Worm (Caenorhabditis elegans) whole organism, L3 larva: ENCODE results near the gene B0252.8.

Source experiments
- R02D3.7 ChIP-seq: fragments of 150-350 bp; optimal IDR thresholded peaks from 2 replicates; lab custom pipeline; 2014; ENCODE audit warnings: missing biosample characterization, missing genetic modification characterization
- ZK546.5 ChIP-seq: sonication (generic microtip); optimal IDR thresholded peaks from 2 replicates; lab custom pipeline; 2017; ENCODE audit warnings: missing biosample characterization, missing genetic modification characterization
- aly-2 ChIP-seq: fragments of 150-350 bp; optimal IDR thresholded peaks from 2 replicates; lab custom pipeline; 2014; ENCODE audit warnings: missing biosample characterization, missing genetic modification characterization
- ama-1 ChIP-seq: fragments of 150-350 bp; optimal IDR thresholded peaks from 2 replicates; lab custom pipeline; 2018
- ceh-16 ChIP-seq: sonication (generic microtip); optimal IDR thresholded peaks from 2 replicates; lab custom pipeline; 2017; ENCODE audit warnings: missing biosample characterization, missing genetic modification characterization
- ceh-28 ChIP-seq: fragments of 150-350 bp; optimal IDR thresholded peaks from 2 replicates; lab custom pipeline; 2014; ENCODE audit warnings: missing biosample characterization, missing genetic modification reagents, missing genetic modification characterization
- ceh-82 ChIP-seq: fragments of 150-350 bp; optimal IDR thresholded peaks from 2 replicates; lab custom pipeline; 2014; ENCODE audit warnings: missing biosample characterization, missing genetic modification characterization
- ceh-9 ChIP-seq: sonication (generic microtip); optimal IDR thresholded peaks from 2 replicates; lab custom pipeline; 2018; ENCODE audit warnings: missing biosample characterization, missing genetic modification characterization
- daf-12 ChIP-seq: fragments of 150-350 bp; optimal IDR thresholded peaks from 2 replicates; lab custom pipeline; 2014; ENCODE audit warnings: missing biosample characterization, missing genetic modification reagents, missing genetic modification characterization
- egl-27 ChIP-seq: sonication (generic microtip); optimal IDR thresholded peaks from 4 replicates; lab custom pipeline; 2017; ENCODE audit warnings: missing biosample characterization, missing genetic modification reagents, missing genetic modification characterization
- egl-5 ChIP-seq: fragments of 150-350 bp; optimal IDR thresholded peaks from 2 replicates; lab custom pipeline; 2017; ENCODE audit warnings: missing biosample characterization, missing genetic modification reagents, missing genetic modification characterization, inconsistent platforms
- elt-1 ChIP-seq: fragments of 150-350 bp; optimal IDR thresholded peaks from 2 replicates; lab custom pipeline; 2014; ENCODE audit warnings: missing biosample characterization, missing genetic modification characterization
- elt-2 ChIP-seq: sonication (generic microtip); optimal IDR thresholded peaks from 2 replicates; lab custom pipeline; 2016; ENCODE audit warnings: missing genetic modification reagents, mild to moderate bottlenecking, missing genetic modification characterization, missing compliant biosample characterization
- elt-3 ChIP-seq, 3 experiments: fragments of 150-350 bp in 1 of 3; sonication (generic microtip) in 2 of 3; optimal IDR thresholded peaks; 2 replicates in 2 of 3; 4 replicates in 1 of 3; lab custom pipeline; 2014 to 2017; ENCODE audit warnings: missing biosample characterization in 3 of 3, missing genetic modification characterization in 3 of 3
- eor-1 ChIP-seq, 2 experiments: fragments of 150-350 bp; optimal IDR thresholded peaks; 2 replicates each; lab custom pipeline; 2014 to 2018; ENCODE audit warnings: missing biosample characterization in 2 of 2, missing genetic modification characterization in 2 of 2
- fkh-10 ChIP-seq: sonication (generic microtip); optimal IDR thresholded peaks from 2 replicates; lab custom pipeline; 2017; ENCODE audit warnings: missing biosample characterization, missing genetic modification reagents, missing genetic modification characterization
- fkh-2 ChIP-seq: fragments of 150-350 bp; optimal IDR thresholded peaks from 2 replicates; lab custom pipeline; 2014; ENCODE audit warnings: missing biosample characterization, missing genetic modification reagents, missing genetic modification characterization
- fos-1 ChIP-seq: fragments of 150-350 bp; optimal IDR thresholded peaks from 2 replicates; lab custom pipeline; 2014; ENCODE audit warnings: missing biosample characterization, missing genetic modification characterization
- hmg-11 ChIP-seq: sonication (generic microtip); optimal IDR thresholded peaks from 2 replicates; lab custom pipeline; 2016; ENCODE audit warnings: missing genetic modification characterization, missing compliant biosample characterization
- jun-1 ChIP-seq: fragments of 150-350 bp; optimal IDR thresholded peaks from 2 replicates; lab custom pipeline; 2014; ENCODE audit warnings: missing biosample characterization, missing genetic modification reagents, missing genetic modification characterization
- lin-15B ChIP-seq: fragments of 150-350 bp; optimal IDR thresholded peaks from 2 replicates; lab custom pipeline; 2014; ENCODE audit warnings: missing biosample characterization, missing genetic modification characterization
- lin-39 ChIP-seq: fragments of 150-350 bp; optimal IDR thresholded peaks from 2 replicates; lab custom pipeline; 2018; ENCODE audit warnings: missing biosample characterization, missing genetic modification reagents, missing genetic modification characterization
- lsy-12 ChIP-seq: sonication (generic microtip); optimal IDR thresholded peaks from 2 replicates; lab custom pipeline; 2016; ENCODE audit warnings: mild to moderate bottlenecking, missing genetic modification characterization, missing compliant biosample characterization
- mdl-1 ChIP-seq: fragments of 150-350 bp; optimal IDR thresholded peaks from 2 replicates; lab custom pipeline; 2014; ENCODE audit warnings: missing biosample characterization, missing genetic modification characterization
- mml-1 ChIP-seq: fragments of 150-350 bp; sonication (generic microtip); optimal IDR thresholded peaks from 3 replicates; lab custom pipeline; 2014; ENCODE audit warnings: missing biosample characterization, missing genetic modification characterization
- nfya-1 ChIP-seq: sonication (generic microtip); optimal IDR thresholded peaks from 2 replicates; lab custom pipeline; 2017; ENCODE audit warnings: missing genetic modification characterization, mild to moderate bottlenecking, missing compliant biosample characterization, antibody characterized with exemption, moderate library complexity; ENCODE audit not compliant: insufficient read depth
- nhr-11 ChIP-seq: fragments of 150-350 bp; optimal IDR thresholded peaks from 2 replicates; lab custom pipeline; 2014; ENCODE audit warnings: missing biosample characterization, missing genetic modification characterization
- nhr-12 ChIP-seq: fragments of 150-350 bp; optimal IDR thresholded peaks from 2 replicates; lab custom pipeline; 2014; ENCODE audit warnings: missing biosample characterization, missing genetic modification characterization
- nhr-23 ChIP-seq: fragments of 150-350 bp; optimal IDR thresholded peaks from 2 replicates; lab custom pipeline; 2014; ENCODE audit warnings: missing biosample characterization, missing genetic modification reagents, missing genetic modification characterization
- nhr-237 ChIP-seq: fragments of 150-350 bp; optimal IDR thresholded peaks from 2 replicates; lab custom pipeline; 2014; ENCODE audit warnings: missing biosample characterization, missing genetic modification characterization
- nhr-25 ChIP-seq: sonication (generic microtip); optimal IDR thresholded peaks from 2 replicates; lab custom pipeline; 2017; ENCODE audit warnings: missing biosample characterization, missing genetic modification characterization
- nhr-28 ChIP-seq: fragments of 150-350 bp; optimal IDR thresholded peaks from 2 replicates; lab custom pipeline; 2014; ENCODE audit warnings: missing biosample characterization, missing genetic modification characterization
- nhr-43 ChIP-seq: sonication (generic microtip); optimal IDR thresholded peaks from 2 replicates; lab custom pipeline; 2016; ENCODE audit warnings: mild to moderate bottlenecking, missing genetic modification characterization, missing compliant biosample characterization; ENCODE audit not compliant: poor library complexity, severe bottlenecking
- nhr-67 ChIP-seq: fragments of 150-350 bp; optimal IDR thresholded peaks from 2 replicates; lab custom pipeline; 2014; ENCODE audit warnings: missing biosample characterization, missing genetic modification characterization
- nhr-76 ChIP-seq: fragments of 150-350 bp; sonication (generic microtip); optimal IDR thresholded peaks from 5 replicates; lab custom pipeline; 2014; ENCODE audit warnings: missing biosample characterization, missing genetic modification characterization
- nhr-77 ChIP-seq: fragments of 150-350 bp; optimal IDR thresholded peaks from 2 replicates; lab custom pipeline; 2014; ENCODE audit warnings: missing biosample characterization, missing genetic modification characterization
- pha-4 ChIP-seq: fragments of 150-350 bp; optimal IDR thresholded peaks from 2 replicates; lab custom pipeline; 2014; ENCODE audit warnings: missing biosample characterization, missing genetic modification reagents, missing genetic modification characterization
- pqm-1 ChIP-seq: fragments of 150-350 bp; optimal IDR thresholded peaks from 2 replicates; lab custom pipeline; 2017; ENCODE audit warnings: missing biosample characterization, missing genetic modification characterization, inconsistent platforms
- sea-2 ChIP-seq: fragments of 150-350 bp; sonication (generic microtip); optimal IDR thresholded peaks from 4 replicates; lab custom pipeline; 2014; ENCODE audit warnings: missing biosample characterization, missing genetic modification reagents, missing genetic modification characterization
- skn-1 ChIP-seq: fragments of 150-350 bp; optimal IDR thresholded peaks from 2 replicates; lab custom pipeline; 2014; ENCODE audit warnings: missing biosample characterization, missing genetic modification characterization
- snpc-4 ChIP-seq: fragments of 150-350 bp; optimal IDR thresholded peaks from 2 replicates; lab custom pipeline; 2014; ENCODE audit warnings: missing biosample characterization, missing genetic modification characterization
- tbx-2 ChIP-seq: sonication (generic microtip); optimal IDR thresholded peaks from 2 replicates; lab custom pipeline; 2016; ENCODE audit warnings: mild to moderate bottlenecking, missing genetic modification characterization, missing compliant biosample characterization
- unc-39 ChIP-seq: sonication (generic microtip); optimal IDR thresholded peaks from 4 replicates; lab custom pipeline; 2017; ENCODE audit warnings: missing biosample characterization, missing genetic modification characterization
- unc-62 ChIP-seq: fragments of 150-350 bp; sonication (generic microtip); optimal IDR thresholded peaks from 4 replicates; lab custom pipeline; 2014; ENCODE audit warnings: missing biosample characterization, missing genetic modification reagents, missing genetic modification characterization
- zag-1 ChIP-seq: fragments of 150-350 bp; optimal IDR thresholded peaks from 2 replicates; lab custom pipeline; 2014; ENCODE audit warnings: missing biosample characterization, missing genetic modification characterization
- ztf-11 ChIP-seq: fragments of 150-350 bp; optimal IDR thresholded peaks from 2 replicates; lab custom pipeline; 2014; ENCODE audit warnings: missing biosample characterization, missing genetic modification characterization
- ztf-4 ChIP-seq: fragments of 150-350 bp; optimal IDR thresholded peaks from 2 replicates; lab custom pipeline; 2014; ENCODE audit warnings: missing biosample characterization, missing genetic modification characterization

The B0252.8 gene

ce11 chrII:6926054-6926453 is 10.1 kb downstream of the B0252.8 start:
- no peak for TF ChIP-seq ceh-28

ce11 chrII:6926488-6926887 is 10.5 kb downstream of the B0252.8 start:
- TF ChIP-seq unc-62 (peak; percentile 6), R02D3.7 (tag; lab: Kevin White, UChicago) (peak; percentile 23), ztf-4 (tag; lab: Kevin White, UChicago) (no peak), ama-1 (lab: Kevin White, UChicago) (no peak), fkh-10 (GFP tag; lab: Kevin White, UChicago) (peak; percentile 44), elt-3 (tag; optimal IDR thresholded peaks at IDR 0.05; lab: Kevin White, UChicago) (no peak), ceh-82 (tag; lab: Kevin White, UChicago) (no peak), egl-5 (no peak), nhr-43 (tag; lab: Kevin White, UChicago) (no peak), snpc-4 (peak; percentile 72), lsy-12 (tag; lab: Kevin White, UChicago) (peak; percentile 33), eor-1 (tag; optimal IDR thresholded peaks at IDR 0.05; lab: Kevin White, UChicago) (no peak), nhr-25 (tag; lab: Kevin White, UChicago) (peak; percentile 37), sea-2 (GFP tag; lab: Kevin White, UChicago) (no peak), lin-39 (tag; lab: Kevin White, UChicago) (peak; percentile 60), mml-1 (tag; lab: Kevin White, UChicago) (no peak), ceh-28 (peak; percentile 42), jun-1 (tag; lab: Kevin White, UChicago) (peak; percentile 88), hmg-11 (tag; lab: Kevin White, UChicago) (peak; percentile 86), fos-1 (tag; lab: Kevin White, UChicago) (peak; percentile 37), elt-2 (tag; lab: Kevin White, UChicago) (peak; percentile 92), nhr-28 (no peak), lin-15B (tag; lab: Kevin White, UChicago) (peak; percentile 38), skn-1 (tag; lab: Kevin White, UChicago) (peak; percentile 79), nhr-237 (tag; lab: Kevin White, UChicago) (no peak), aly-2 (tag; lab: Kevin White, UChicago) (no peak), tbx-2 (tag; lab: Kevin White, UChicago) (peak; percentile 48), zag-1 (no peak), nhr-76 (tag; lab: Kevin White, UChicago) (no peak), ZK546.5 (tag; lab: Kevin White, UChicago) (no peak), ceh-16 (tag; lab: Kevin White, UChicago) (no peak), elt-1 (no peak), nhr-12 (no peak), ztf-11 (tag; lab: Kevin White, UChicago) (no peak), nhr-23 (peak; percentile 46), nfya-1 (peak; percentile 79), pha-4 (peak; percentile 68), daf-12 (no peak), unc-39 (tag; lab: Kevin White, UChicago) (no peak), ceh-9 (tag; lab: Kevin White, UChicago) (no peak), nhr-11 (tag; lab: Kevin White, UChicago) (no peak), mdl-1 (tag; lab: Kevin White, UChicago) (peak; percentile 62), nhr-67 (tag; lab: Kevin White, UChicago) (no peak), pqm-1 (tag; lab: Kevin White, UChicago) (peak; percentile 56), egl-27 (tag; lab: Kevin White, UChicago) (peak; percentile 59), nhr-77 (no peak), fkh-2 (tag; lab: Kevin White, UChicago) (no peak)
